Fruit fly (Drosophila melanogaster): ENCODE results near the gene mura.

mura gene

dm6 chr3R:9573812-9574587, 22.4 kb upstream of the mura start, which contains the start of gene CG9399 (continued):
- TF ChIP-seq gsb (GFP tag; IDR thresholded peaks at IDR 0.05), result peak; percentile 94
- TF ChIP-seq Sox102F (GFP tag; optimal IDR thresholded peaks at IDR 0.05), result peak; percentile 99
- peak; percentile 90 for TF ChIP-seq tx (GFP tag; optimal IDR thresholded peaks at IDR 0.05)
- TF ChIP-seq HmgZ (tag; optimal IDR thresholded peaks at IDR 0.05), result peak; percentile 97
- peak; percentile 98 for TF ChIP-seq CG30431 (GFP tag; optimal IDR thresholded peaks at IDR 0.05)
- peak; percentile 30 for TF ChIP-seq gfzf (GFP tag; optimal IDR thresholded peaks at IDR 0.05)
- TF ChIP-seq kah (GFP tag; optimal IDR thresholded peaks at IDR 0.05), result peak; percentile 88
- peak; percentile 68 for TF ChIP-seq Tbp (GFP tag; optimal IDR thresholded peaks at IDR 0.05)
- TF ChIP-seq mam (GFP tag; optimal IDR thresholded peaks at IDR 0.05), result peak; percentile 92
- TF ChIP-seq NC2α (GFP tag; optimal IDR thresholded peaks at IDR 0.05), result peak; percentile 81
- peak; percentile 89 for TF ChIP-seq CG7786 (GFP tag; optimal IDR thresholded peaks at IDR 0.05)

- TF ChIP-seq CG17361 (GFP tag; IDR thresholded peaks at IDR 0.05), result no peak
- peak; percentile 31 for TF ChIP-seq CG10543 (GFP tag; optimal IDR thresholded peaks at IDR 0.05)
- TF ChIP-seq D19B (GFP tag; optimal IDR thresholded peaks at IDR 0.05), result no peak
- no peak for TF ChIP-seq Oli (tag; optimal IDR thresholded peaks at IDR 0.05)
- TF ChIP-seq jing (GFP tag; optimal IDR thresholded peaks at IDR 0.05), result no peak
- no peak for TF ChIP-seq CG16815 (GFP tag; optimal IDR thresholded peaks at IDR 0.05)
- TF ChIP-seq stc (GFP tag; IDR thresholded peaks at IDR 0.05), result no peak
- no peak for TF ChIP-seq onecut (GFP tag; IDR thresholded peaks at IDR 0.05)
- no peak for TF ChIP-seq CG16813 (GFP tag; IDR thresholded peaks at IDR 0.05; ENCODE audit: partially characterized antibody)
- no peak for TF ChIP-seq az2 (GFP tag; optimal IDR thresholded peaks at IDR 0.05)
- no peak for TF ChIP-seq CG12299 (tag; optimal IDR thresholded peaks at IDR 0.05)
- no peak for TF ChIP-seq Atf-2 (GFP tag; optimal IDR thresholded peaks at IDR 0.05)
- no peak for TF ChIP-seq mirr (GFP tag; optimal IDR thresholded peaks at IDR 0.05)
- 0 out of 3 replicates have a peak, but pooled peaks have one; percentile 39 for TF ChIP-seq hb (GFP tag; IDR thresholded peaks at IDR 0.05; ENCODE audit: partially characterized antibody)
- no peak for TF ChIP-seq z (GFP tag; IDR thresholded peaks at IDR 0.05)
- TF ChIP-seq CG10959 (GFP tag; IDR thresholded peaks at IDR 0.05), result no peak
- TF ChIP-seq Ravus (GFP tag; IDR thresholded peaks at IDR 0.05), result no peak
- TF ChIP-seq Xrp1 (GFP tag; IDR thresholded peaks at IDR 0.05), result no peak
- no peak for TF ChIP-seq CG13296 (GFP tag; optimal IDR thresholded peaks at IDR 0.05)
- TF ChIP-seq br (optimal IDR thresholded peaks at IDR 0.05), result no peak
- no peak for TF ChIP-seq PHDP (tag; optimal IDR thresholded peaks at IDR 0.05)
- TF ChIP-seq CG14710 (tag; optimal IDR thresholded peaks at IDR 0.05), result no peak
- no peak for TF ChIP-seq fd3F (GFP tag; optimal IDR thresholded peaks at IDR 0.05)
- no peak for TF ChIP-seq E2f1 (GFP tag; IDR thresholded peaks at IDR 0.05)
- TF ChIP-seq CG2678 (tag; optimal IDR thresholded peaks at IDR 0.05), result no peak
- no peak for TF ChIP-seq CG17186 (GFP tag; optimal IDR thresholded peaks at IDR 0.05)
- TF ChIP-seq CG7987 (GFP tag; optimal IDR thresholded peaks at IDR 0.05), result peak; percentile 47
- no peak for TF ChIP-seq CG8388 (GFP tag; optimal IDR thresholded peaks at IDR 0.05)
- TF ChIP-seq CG32532 (GFP tag; IDR thresholded peaks at IDR 0.05), result peak; percentile 38; the same call in 1 of the 2 replicates
- TF ChIP-seq GATAe (GFP tag; conservative IDR thresholded peaks at IDR 0.05), result no peak
- no peak for TF ChIP-seq CG2120 (GFP tag; optimal IDR thresholded peaks at IDR 0.05)
- no peak for TF ChIP-seq al (GFP tag; IDR thresholded peaks at IDR 0.05)
- no peak; the same call in 2 of the 3 replicates for TF ChIP-seq otp (GFP tag; IDR thresholded peaks at IDR 0.05)
- TF ChIP-seq Stat92E (GFP tag; optimal IDR thresholded peaks at IDR 0.05), result no peak
- TF ChIP-seq zfh1 (GFP tag; IDR thresholded peaks at IDR 0.05), result no peak; the same call in 2 of the 3 replicates
Observed at dm6 chr3R:9572929-9573811, 21.6 kb upstream of the mura start.
